Worm (Caenorhabditis elegans) whole organism, young adult: ENCODE results near the gene K04C1.3.

Experiments used
- B0261.1 ChIP-seq: sonication (generic microtip); optimal IDR thresholded peaks from 2 replicates; lab custom pipeline; 2016; ENCODE audit warnings: mild to moderate bottlenecking, missing genetic modification characterization, moderate library complexity, missing compliant biosample characterization
- F57A8.1 ChIP-seq: fragments of 200-800 bp; sonication (Bioruptor generic); optimal IDR thresholded peaks from 2 replicates; lab custom pipeline; 2018; ENCODE audit warnings: mild to moderate bottlenecking, missing genetic modification characterization, moderate library complexity, missing compliant biosample characterization
- F57C9.4 ChIP-seq: sonication (generic microtip); optimal IDR thresholded peaks from 2 replicates; lab custom pipeline; 2017; ENCODE audit warnings: mild to moderate bottlenecking, missing genetic modification characterization, missing compliant biosample characterization
- K12H6.12 ChIP-seq: fragments of 200-800 bp; sonication (Bioruptor generic); optimal IDR thresholded peaks from 2 replicates; lab custom pipeline; 2018; ENCODE audit warnings: mild to moderate bottlenecking, missing genetic modification characterization, missing compliant biosample characterization
- aptf-2 ChIP-seq: fragments of 200-800 bp; sonication (Bioruptor generic); conservative IDR thresholded peaks from 2 replicates; pipeline ENCODE4 v1.3.6; 2022; ENCODE audit warnings: missing genetic modification reagents, missing genetic modification characterization, missing compliant biosample characterization
- aptf-3 ChIP-seq: fragments of 200-800 bp; sonication (Bioruptor generic); IDR thresholded peaks from 2 replicates; pipeline ENCODE4 v1.3.6; 2022; ENCODE audit warnings: missing genetic modification characterization, missing compliant biosample characterization
- attf-5 ChIP-seq: fragments of 200-800 bp; sonication (Bioruptor generic); optimal IDR thresholded peaks from 2 replicates; lab custom pipeline; 2018; ENCODE audit warnings: mild to moderate bottlenecking, missing genetic modification characterization, missing compliant biosample characterization
- ceh-27 ChIP-seq: fragments of 200-800 bp; sonication (Bioruptor generic); optimal IDR thresholded peaks from 2 replicates; lab custom pipeline; 2018; ENCODE audit warnings: mild to moderate bottlenecking, missing genetic modification characterization, moderate library complexity, missing compliant biosample characterization
- ceh-40 ChIP-seq: fragments of 200-800 bp; sonication (Bioruptor generic); IDR thresholded peaks from 2 replicates; pipeline ENCODE4 v1.3.6; 2022; ENCODE audit warnings: missing genetic modification characterization, missing compliant biosample characterization
- ceh-58 ChIP-seq: fragments of 200-800 bp; sonication (Bioruptor generic); IDR thresholded peaks from 2 replicates; pipeline ENCODE4 v1.3.6; 2022; ENCODE audit warnings: missing genetic modification characterization, missing compliant biosample characterization
- egl-18 ChIP-seq: fragments of 200-800 bp; sonication (Bioruptor generic); IDR thresholded peaks from 2 replicates; pipeline ENCODE4 v1.3.6; 2022; ENCODE audit warnings: missing genetic modification reagents, missing genetic modification characterization, missing compliant biosample characterization
- egrh-3 ChIP-seq: fragments of 200-800 bp; sonication (Bioruptor generic); IDR thresholded peaks from 2 replicates; pipeline ENCODE4 v1.3.6; 2022; ENCODE audit warnings: missing genetic modification reagents, missing genetic modification characterization, missing compliant biosample characterization
- ets-4 ChIP-seq: fragments of 200-800 bp; sonication (Bioruptor generic); optimal IDR thresholded peaks from 2 replicates; lab custom pipeline; 2018; ENCODE audit warnings: mild to moderate bottlenecking, missing genetic modification characterization, missing compliant biosample characterization
- gei-17 ChIP-seq: fragments of 200-800 bp; sonication (Bioruptor generic); optimal IDR thresholded peaks from 2 replicates; lab custom pipeline; 2018; ENCODE audit warnings: mild to moderate bottlenecking, missing genetic modification characterization, missing compliant biosample characterization
- hmg-1.2 ChIP-seq: fragments of 200-800 bp; sonication (Bioruptor generic); IDR thresholded peaks from 2 replicates; pipeline ENCODE4 v1.3.6; 2022; ENCODE audit warnings: missing genetic modification reagents, missing genetic modification characterization, missing compliant biosample characterization
- hsf-1 ChIP-seq: fragments of 200-800 bp; sonication (Bioruptor generic); IDR thresholded peaks from 2 replicates; pipeline ENCODE4 v1.3.6; 2022; ENCODE audit warnings: missing genetic modification reagents, missing genetic modification characterization, missing compliant biosample characterization
- lag-1 ChIP-seq: fragments of 200-800 bp; sonication (Bioruptor generic); IDR thresholded peaks from 2 replicates; pipeline ENCODE4 v1.3.6; 2022; ENCODE audit warnings: missing genetic modification reagents, missing genetic modification characterization, missing compliant biosample characterization
- lin-26 ChIP-seq: fragments of 200-800 bp; sonication (Bioruptor generic); IDR thresholded peaks from 2 replicates; pipeline ENCODE4 v1.3.6; 2022; ENCODE audit warnings: missing genetic modification reagents, missing genetic modification characterization, missing compliant biosample characterization
- lin-35 ChIP-seq, 3 experiments: fragments of 150-350 bp in 2 of 3; sonication (generic microtip) in 1 of 3; optimal IDR thresholded peaks; 2 replicates each; lab custom pipeline; 2014 to 2018; ENCODE audit warnings: missing biosample characterization in 3 of 3, missing genetic modification characterization in 3 of 3, missing genetic modification reagents in 3 of 3
- lin-40 ChIP-seq: sonication (generic microtip); optimal IDR thresholded peaks from 2 replicates; lab custom pipeline; 2016; ENCODE audit warnings: missing genetic modification characterization, mild to moderate bottlenecking, missing compliant biosample characterization, missing genotype, missing genetic modification reagents
- lin-54 ChIP-seq: fragments of 200-800 bp; sonication (Bioruptor generic); optimal IDR thresholded peaks from 2 replicates; lab custom pipeline; 2018; ENCODE audit warnings: mild to moderate bottlenecking, missing genetic modification characterization, missing compliant biosample characterization
- lir-1 ChIP-seq: fragments of 200-800 bp; sonication (Bioruptor generic); conservative IDR thresholded peaks from 2 replicates; pipeline ENCODE4 v1.3.6; 2022; ENCODE audit warnings: missing genetic modification reagents, missing genetic modification characterization, missing compliant biosample characterization
- lsl-1 ChIP-seq: fragments of 200-800 bp; sonication (Bioruptor generic); optimal IDR thresholded peaks from 2 replicates; lab custom pipeline; 2018; ENCODE audit warnings: mild to moderate bottlenecking, missing genetic modification characterization, moderate library complexity, missing compliant biosample characterization
- lsy-27 ChIP-seq: sonication (generic microtip); optimal IDR thresholded peaks from 2 replicates; lab custom pipeline; 2017; ENCODE audit warnings: missing genetic modification characterization, mild to moderate bottlenecking, missing compliant biosample characterization, antibody characterized with exemption, missing genotype, borderline replicate concordance; ENCODE audit not compliant: insufficient read depth
- madf-3 ChIP-seq: fragments of 200-800 bp; sonication (Bioruptor generic); IDR thresholded peaks from 2 replicates; pipeline ENCODE4 v1.3.6; 2022; ENCODE audit warnings: missing genetic modification reagents, missing genetic modification characterization, missing compliant biosample characterization
- mcd-1 ChIP-seq: fragments of 200-800 bp; sonication (Bioruptor generic); IDR thresholded peaks from 2 replicates; pipeline ENCODE4 v1.3.6; 2022; ENCODE audit warnings: missing genetic modification reagents, missing genetic modification characterization, missing compliant biosample characterization
- nfya-1 ChIP-seq: sonication (generic microtip); optimal IDR thresholded peaks from 2 replicates; lab custom pipeline; 2017; ENCODE audit warnings: antibody characterized with exemption, missing compliant biosample characterization, missing genetic modification characterization, borderline replicate concordance; ENCODE audit not compliant: insufficient read depth
- nhr-179 ChIP-seq: sonication (generic microtip); optimal IDR thresholded peaks from 2 replicates; lab custom pipeline; 2016; ENCODE audit warnings: mild to moderate bottlenecking, missing genetic modification characterization, missing compliant biosample characterization
- nhr-27 ChIP-seq: fragments of 200-800 bp; sonication (Bioruptor generic); optimal IDR thresholded peaks from 2 replicates; lab custom pipeline; 2018; ENCODE audit warnings: mild to moderate bottlenecking, missing genetic modification characterization, moderate library complexity, missing compliant biosample characterization
- nhr-80 ChIP-seq: sonication (generic microtip); optimal IDR thresholded peaks from 2 replicates; lab custom pipeline; 2016; ENCODE audit warnings: missing genetic modification characterization, missing compliant biosample characterization
- rcor-1 ChIP-seq: fragments of 200-800 bp; sonication (Bioruptor generic); IDR thresholded peaks from 2 replicates; pipeline ENCODE4 v1.3.6; 2022; ENCODE audit warnings: missing genetic modification reagents, missing genetic modification characterization, missing compliant biosample characterization
- snpc-3.4 ChIP-seq: sonication (generic microtip); optimal IDR thresholded peaks from 2 replicates; lab custom pipeline; 2017; ENCODE audit warnings: missing genetic modification characterization, mild to moderate bottlenecking, missing compliant biosample characterization, antibody characterized with exemption, moderate library complexity, missing genotype, missing genetic modification reagents
- snpc-4 ChIP-seq, 5 experiments: fragments of 150-350 bp in 1 of 5; sonication (generic microtip) in 4 of 5; optimal IDR thresholded peaks; 2 replicates each; lab custom pipeline; 2014 to 2018; ENCODE audit warnings: missing genetic modification characterization in 5 of 5, missing biosample characterization in 3 of 5, antibody characterized with exemption in 2 of 5, mild to moderate bottlenecking in 2 of 5, missing compliant biosample characterization in 2 of 5, missing genotype in 2 of 5, moderate library complexity in 2 of 5, missing genetic modification reagents in 1 of 5
- somi-1 ChIP-seq: fragments of 200-800 bp; sonication (Bioruptor generic); optimal IDR thresholded peaks from 2 replicates; lab custom pipeline; 2018; ENCODE audit warnings: mild to moderate bottlenecking, missing genetic modification characterization, missing compliant biosample characterization
- tbp1 ChIP-seq: fragments of 200-800 bp; sonication (Bioruptor generic); optimal IDR thresholded peaks from 2 replicates; lab custom pipeline; 2018; ENCODE audit warnings: mild to moderate bottlenecking, missing genetic modification characterization, missing compliant biosample characterization
- tbx-9 ChIP-seq: sonication (generic microtip); optimal IDR thresholded peaks from 2 replicates; lab custom pipeline; 2016; ENCODE audit warnings: borderline replicate concordance, missing genetic modification characterization, inconsistent platforms, missing compliant biosample characterization
- ztf-22 ChIP-seq: fragments of 200-800 bp; sonication (Bioruptor generic); optimal IDR thresholded peaks from 2 replicates; lab custom pipeline; 2018; ENCODE audit warnings: mild to moderate bottlenecking, missing genetic modification characterization, moderate library complexity, missing compliant biosample characterization

K04C1.3 gene

ce11 chrX:14246518-14246917 lies 3.3 kb upstream of the K04C1.3 start, which contains the start of gene mlc-6:
mlc-6 (minus strand) TSS chrX:14246618.
- TF ChIP-seq mcd-1 (GFP tag; lab: Robert Waterston, UW) = no peak
- no peak for TF ChIP-seq F57C9.4 (tag; lab: Kevin White, UChicago)
- TF ChIP-seq snpc-3.4 = no peak
- no peak for TF ChIP-seq hsf-1 (GFP tag; lab: Robert Waterston, UW)
- TF ChIP-seq lin-40 (tag; lab: Kevin White, UChicago) = no peak
- TF ChIP-seq, all 124 proteins: peak for 0

- TF ChIP-seq tbx-9 (no peak), nhr-80 (peak; percentile 6)
Observed at ce11 chrX:14244493-14244892, 1.3 kb upstream of the K04C1.3 start.

- TF ChIP-seq lsl-1 = no peak
- no peak for TF ChIP-seq lag-1
- no peak for TF ChIP-seq nfya-1 (tag; lab: Kevin White, UChicago)
- no peak for TF ChIP-seq F57A8.1 (GFP tag; lab: Kevin White, UChicago)
- TF ChIP-seq egl-18 (GFP tag; lab: Robert Waterston, UW) = no peak
- TF ChIP-seq ceh-40 = no peak
- no peak for TF ChIP-seq lin-40 (tag; lab: Kevin White, UChicago)
- no peak for TF ChIP-seq lin-54 (GFP tag; lab: Kevin White, UChicago)
- TF ChIP-seq hmg-1.2 (GFP tag; lab: Robert Waterston, UW) = no peak
- TF ChIP-seq gei-17 (GFP tag; lab: Kevin White, UChicago) = no peak
- TF ChIP-seq egrh-3 = no peak
- TF ChIP-seq somi-1 (GFP tag; lab: Kevin White, UChicago) = no peak
- no peak for TF ChIP-seq lin-26 (GFP tag; lab: Robert Waterston, UW)
- TF ChIP-seq snpc-4 (GFP tag; optimal IDR thresholded peaks at IDR 0.05; lab: Kevin White, UChicago) = no peak
- TF ChIP-seq snpc-4 (tag; optimal IDR thresholded peaks at IDR 0.05; lab: Kevin White, UChicago) = no peak
Observed at ce11 chrX:14241531-14241930, 1.7 kb downstream of the K04C1.3 start.

ce11 chrX:14240205-14240604 lies 3.0 kb downstream of the K04C1.3 start:
- TF ChIP-seq rcor-1 (GFP tag; lab: Robert Waterston, UW) = no peak
- no peak for TF ChIP-seq B0261.1 (tag; lab: Kevin White, UChicago)
- no peak for TF ChIP-seq lin-35 (GFP tag; optimal IDR thresholded peaks at IDR 0.05; lab: Kevin White, UChicago)
- TF ChIP-seq aptf-3 (GFP tag; lab: Robert Waterston, UW) = no peak

ce11 chrX:14238291-14238758 lies 4.9 kb downstream of the K04C1.3 start, which contains the start of gene K04C1.2:
K04C1.2 (plus strand) TSS chrX:14238708.
- TF ChIP-seq tbp1 (GFP tag; lab: Kevin White, UChicago) (peak; percentile 5), ztf-22 (GFP tag; lab: Kevin White, UChicago) (no peak), nhr-179 (tag; lab: Kevin White, UChicago) (no peak), lir-1 (GFP tag; lab: Robert Waterston, UW) (peak; percentile 79), mcd-1 (GFP tag; lab: Robert Waterston, UW) (no peak), madf-3 (GFP tag; lab: Robert Waterston, UW) (no peak), hmg-1.2 (GFP tag; lab: Robert Waterston, UW) (peak; percentile 80; the same call in 1 of the 2 replicates), aptf-2 (GFP tag; lab: Robert Waterston, UW) (no peak), attf-5 (peak; percentile 62), nhr-27 (tag; lab: Kevin White, UChicago) (no peak), lsy-27 (tag; lab: Kevin White, UChicago) (no peak), K12H6.12 (tag; lab: Kevin White, UChicago) (peak; percentile 36), nhr-80 (peak; percentile 22), ceh-27 (GFP tag; lab: Kevin White, UChicago) (peak; percentile 58), ceh-58 (no peak), ets-4 (GFP tag; lab: Kevin White, UChicago) (no peak)
